Worm (Caenorhabditis elegans) whole organism, L2 larva: ENCODE results near the gene acl-6.
A peak's percentile ranks its signal among the peaks of the same experiment; 100 is the strongest.

ENCODE experiments used
- C34F6.9 ChIP-seq: fragments of 150-350 bp; optimal IDR thresholded peaks from 2 replicates; lab custom pipeline; 2014; ENCODE audit warnings: missing biosample characterization, missing genetic modification characterization
- Y55F3AM.14 ChIP-seq: fragments of 200-800 bp; sonication (Bioruptor generic); optimal IDR thresholded peaks from 2 replicates; lab custom pipeline; 2018; ENCODE audit warnings: mild to moderate bottlenecking, missing genetic modification characterization, missing compliant biosample characterization
- alr-1 ChIP-seq: fragments of 150-350 bp; optimal IDR thresholded peaks from 2 replicates; lab custom pipeline; 2014; ENCODE audit warnings: missing biosample characterization, missing genetic modification characterization
- ama-1 ChIP-seq: fragments of 150-350 bp; optimal IDR thresholded peaks from 2 replicates; lab custom pipeline; 2018; ENCODE audit warnings: inconsistent platforms
- blmp-1 ChIP-seq: sonication (generic microtip); optimal IDR thresholded peaks from 2 replicates; lab custom pipeline; 2017; ENCODE audit warnings: missing genetic modification characterization, mild to moderate bottlenecking, missing compliant biosample characterization, antibody characterized with exemption, moderate library complexity; ENCODE audit not compliant: insufficient read depth
- ceh-16 ChIP-seq: fragments of 150-350 bp; optimal IDR thresholded peaks from 2 replicates; lab custom pipeline; 2014; ENCODE audit warnings: missing biosample characterization, missing genetic modification characterization
- ceh-82 ChIP-seq: fragments of 150-350 bp; optimal IDR thresholded peaks from 2 replicates; lab custom pipeline; 2014; ENCODE audit warnings: missing biosample characterization, missing genetic modification characterization
- dmd-4 ChIP-seq: sonication (generic microtip); optimal IDR thresholded peaks from 2 replicates; lab custom pipeline; 2017; ENCODE audit warnings: missing biosample characterization, missing genetic modification characterization
- egl-27 ChIP-seq: sonication (generic microtip); optimal IDR thresholded peaks from 3 replicates; lab custom pipeline; 2017; ENCODE audit warnings: missing biosample characterization, missing genetic modification reagents, missing genetic modification characterization
- elt-3 ChIP-seq: sonication (generic microtip); optimal IDR thresholded peaks from 2 replicates; lab custom pipeline; 2017; ENCODE audit warnings: missing biosample characterization, missing genetic modification characterization
- fos-1 ChIP-seq: fragments of 150-350 bp; optimal IDR thresholded peaks from 2 replicates; lab custom pipeline; 2014; ENCODE audit warnings: missing biosample characterization, missing genetic modification characterization
- gmeb-1 ChIP-seq: fragments of 150-350 bp; optimal IDR thresholded peaks from 2 replicates; lab custom pipeline; 2014; ENCODE audit warnings: missing biosample characterization, missing genetic modification characterization
- lin-11 ChIP-seq: fragments of 150-350 bp; sonication (generic microtip); optimal IDR thresholded peaks from 2 replicates; lab custom pipeline; 2014; ENCODE audit warnings: missing biosample characterization, missing genetic modification characterization, inconsistent platforms, mixed read lengths
- lin-13 ChIP-seq: fragments of 150-350 bp; optimal IDR thresholded peaks from 2 replicates; lab custom pipeline; 2014; ENCODE audit warnings: missing biosample characterization, missing genetic modification reagents, missing genetic modification characterization
- lin-39 ChIP-seq: fragments of 150-350 bp; optimal IDR thresholded peaks from 2 replicates; lab custom pipeline; 2014; ENCODE audit warnings: missing biosample characterization, missing genetic modification reagents, missing genetic modification characterization
- lsy-2 ChIP-seq, 2 experiments: fragments of 150-350 bp in 1 of 2; sonication (generic microtip) in 1 of 2; optimal IDR thresholded peaks; 2 replicates each; lab custom pipeline; 2014 to 2017; ENCODE audit warnings: missing biosample characterization in 2 of 2, missing genetic modification characterization in 2 of 2
- mab-5 ChIP-seq: fragments of 150-350 bp; optimal IDR thresholded peaks from 2 replicates; lab custom pipeline; 2014; ENCODE audit warnings: missing biosample characterization, missing genetic modification characterization
- mbf-1 ChIP-seq: sonication (generic microtip); optimal IDR thresholded peaks from 2 replicates; lab custom pipeline; 2017; ENCODE audit warnings: missing biosample characterization, missing genetic modification characterization
- mdl-1 ChIP-seq, 2 experiments: fragments of 150-350 bp in 1 of 2; sonication (generic microtip) in 1 of 2; optimal IDR thresholded peaks; 2 replicates each; lab custom pipeline; 2017; ENCODE audit warnings: missing biosample characterization in 2 of 2, missing genetic modification characterization in 2 of 2
- nhr-10 ChIP-seq: sonication (generic microtip); optimal IDR thresholded peaks from 2 replicates; lab custom pipeline; 2017; ENCODE audit warnings: missing biosample characterization, missing genetic modification characterization
- nhr-11 ChIP-seq: fragments of 150-350 bp; optimal IDR thresholded peaks from 2 replicates; lab custom pipeline; 2014; ENCODE audit warnings: missing biosample characterization, missing genetic modification characterization
- nhr-12 ChIP-seq: fragments of 150-350 bp; optimal IDR thresholded peaks from 2 replicates; lab custom pipeline; 2014; ENCODE audit warnings: missing biosample characterization, missing genetic modification characterization
- nhr-21 ChIP-seq: fragments of 150-350 bp; optimal IDR thresholded peaks from 2 replicates; lab custom pipeline; 2014; ENCODE audit warnings: missing biosample characterization, missing genetic modification characterization
- nhr-23 ChIP-seq: fragments of 150-350 bp; optimal IDR thresholded peaks from 2 replicates; lab custom pipeline; 2014; ENCODE audit warnings: missing biosample characterization, missing genetic modification reagents, missing genetic modification characterization
- nhr-237 ChIP-seq: fragments of 150-350 bp; optimal IDR thresholded peaks from 2 replicates; lab custom pipeline; 2014; ENCODE audit warnings: missing biosample characterization, missing genetic modification characterization
- nhr-6 ChIP-seq: fragments of 150-350 bp; optimal IDR thresholded peaks from 2 replicates; lab custom pipeline; 2014; ENCODE audit warnings: missing biosample characterization, missing genetic modification characterization
- peb-1 ChIP-seq: fragments of 150-350 bp; optimal IDR thresholded peaks from 2 replicates; lab custom pipeline; 2014; ENCODE audit warnings: missing biosample characterization, missing genetic modification characterization
- sem-4 ChIP-seq: fragments of 150-350 bp; optimal IDR thresholded peaks from 2 replicates; lab custom pipeline; 2014; ENCODE audit warnings: missing biosample characterization, missing genetic modification reagents, missing genetic modification characterization
- skn-1 ChIP-seq: sonication (generic microtip); optimal IDR thresholded peaks from 2 replicates; lab custom pipeline; 2017; ENCODE audit warnings: missing biosample characterization, missing genetic modification characterization
- sma-9 ChIP-seq, 2 experiments: fragments of 150-350 bp in 1 of 2; sonication (generic microtip) in 1 of 2; optimal IDR thresholded peaks; 2 replicates each; lab custom pipeline; 2014 to 2016; ENCODE audit warnings: missing genetic modification characterization in 2 of 2, mild to moderate bottlenecking in 1 of 2, missing biosample characterization in 1 of 2, missing compliant biosample characterization in 1 of 2, missing genetic modification reagents in 1 of 2, moderate library complexity in 1 of 2
- snpc-4 ChIP-seq: fragments of 150-350 bp; optimal IDR thresholded peaks from 2 replicates; lab custom pipeline; 2014; ENCODE audit warnings: missing biosample characterization, missing genetic modification characterization
- unc-39 ChIP-seq: fragments of 150-350 bp; optimal IDR thresholded peaks from 2 replicates; lab custom pipeline; 2014; ENCODE audit warnings: missing biosample characterization, missing genetic modification characterization
- unc-62 ChIP-seq: fragments of 150-350 bp; optimal IDR thresholded peaks from 2 replicates; lab custom pipeline; 2014; ENCODE audit warnings: missing biosample characterization, missing genetic modification reagents, missing genetic modification characterization
- zag-1 ChIP-seq: fragments of 150-350 bp; optimal IDR thresholded peaks from 2 replicates; lab custom pipeline; 2014; ENCODE audit warnings: missing biosample characterization, missing genetic modification characterization
- ztf-11 ChIP-seq: sonication (generic microtip); optimal IDR thresholded peaks from 2 replicates; lab custom pipeline; 2017; ENCODE audit warnings: missing biosample characterization, missing genetic modification characterization

Gene acl-6

ce11 chrV:5439068-5439467 lies 5.9 kb downstream of the acl-6 start, which contains the start of gene snpc-1.3:
snpc-1.3 (minus strand) TSS chrV:5439168.
- no peak for TF ChIP-seq nhr-10 (tag; lab: Kevin White, UChicago)
- TF ChIP-seq alr-1 (tag; lab: Kevin White, UChicago): no peak
- no peak for TF ChIP-seq nhr-23
- TF ChIP-seq peb-1 (tag; lab: Kevin White, UChicago): no peak
- TF ChIP-seq mdl-1 (tag; optimal IDR thresholded peaks at IDR 0.05; lab: Kevin White, UChicago): no peak
- no peak for TF ChIP-seq gmeb-1
- no peak for TF ChIP-seq mbf-1 (tag; lab: Kevin White, UChicago)
- no peak for TF ChIP-seq ztf-11 (tag; lab: Kevin White, UChicago)
- TF ChIP-seq unc-39 (tag; lab: Kevin White, UChicago): no peak
- TF ChIP-seq skn-1 (tag; lab: Kevin White, UChicago): no peak
- TF ChIP-seq elt-3: no peak
- no peak for TF ChIP-seq nhr-6 (tag; lab: Kevin White, UChicago)
- no peak for TF ChIP-seq lin-13 (GFP tag; lab: Kevin White, UChicago)
- no peak for TF ChIP-seq nhr-12 (tag; lab: Kevin White, UChicago)
- TF ChIP-seq blmp-1 (tag; lab: Kevin White, UChicago): no peak
- TF ChIP-seq lin-11 (tag; lab: Kevin White, UChicago): no peak
- TF ChIP-seq nhr-237 (tag; lab: Kevin White, UChicago): no peak
- TF ChIP-seq lsy-2 (tag; optimal IDR thresholded peaks at IDR 0.05; lab: Kevin White, UChicago): no peak

ce11 chrV:5442366-5442765 lies 9.2 kb downstream of the acl-6 start:
- TF ChIP-seq ceh-16 (tag; lab: Kevin White, UChicago) (no peak), nhr-12 (tag; lab: Kevin White, UChicago) (no peak), zag-1 (peak; percentile 13), lsy-2 (tag; optimal IDR thresholded peaks at IDR 0.05; lab: Kevin White, UChicago) (no peak), unc-62 (GFP tag; lab: Kevin White, UChicago) (no peak), nhr-11 (tag; lab: Kevin White, UChicago) (no peak), mab-5 (peak; percentile 3), snpc-4 (tag; lab: Kevin White, UChicago) (no peak)
- TF ChIP-seq, all 48 proteins: peak for 2

ce11 chrV:5444037-5444436 lies 10.9 kb downstream of the acl-6 start:
- TF ChIP-seq mbf-1 (tag; lab: Kevin White, UChicago) (no peak), mdl-1 (tag; optimal IDR thresholded peaks at IDR 0.05; lab: Kevin White, UChicago) (no peak), ceh-16 (tag; lab: Kevin White, UChicago) (no peak), lin-39 (tag; lab: Kevin White, UChicago) (no peak), fos-1 (tag; lab: Kevin White, UChicago) (no peak), nhr-11 (tag; lab: Kevin White, UChicago) (no peak), nhr-237 (tag; lab: Kevin White, UChicago) (no peak), lin-13 (GFP tag; lab: Kevin White, UChicago) (no peak), C34F6.9 (tag; lab: Kevin White, UChicago) (no peak), ceh-82 (tag; lab: Kevin White, UChicago) (no peak), ama-1 (no peak), dmd-4 (tag; lab: Kevin White, UChicago) (no peak), elt-3 (no peak)

- TF ChIP-seq elt-3: no peak
- TF ChIP-seq alr-1 (tag; lab: Kevin White, UChicago): no peak
- no peak for TF ChIP-seq Y55F3AM.14 (GFP tag; lab: Kevin White, UChicago)
- TF ChIP-seq unc-39 (tag; lab: Kevin White, UChicago): no peak
- no peak for TF ChIP-seq blmp-1 (tag; lab: Kevin White, UChicago)
- no peak for TF ChIP-seq nhr-12 (tag; lab: Kevin White, UChicago)
- TF ChIP-seq sem-4: no peak
- TF ChIP-seq snpc-4 (tag; lab: Kevin White, UChicago): no peak
- no peak for TF ChIP-seq mab-5
- no peak for TF ChIP-seq sma-9 (GFP tag; optimal IDR thresholded peaks at IDR 0.05; lab: Kevin White, UChicago)
- no peak for TF ChIP-seq sma-9 (tag; optimal IDR thresholded peaks at IDR 0.05; lab: Kevin White, UChicago)
- TF ChIP-seq ama-1: no peak
- no peak for TF ChIP-seq fos-1 (tag; lab: Kevin White, UChicago)
- no peak for TF ChIP-seq nhr-21
- no peak for TF ChIP-seq egl-27 (tag; lab: Kevin White, UChicago)
These were observed 12.7 kb downstream of the acl-6 start, which contains the start of gene F08F3.1 for ce11 chrV:5445839-5446238. F08F3.1 (plus strand) TSS chrV:5446139.
